Worm (Caenorhabditis elegans): Measurements from ENCODE around the gene F16B12.4.

Gene F16B12.4

DNA sequence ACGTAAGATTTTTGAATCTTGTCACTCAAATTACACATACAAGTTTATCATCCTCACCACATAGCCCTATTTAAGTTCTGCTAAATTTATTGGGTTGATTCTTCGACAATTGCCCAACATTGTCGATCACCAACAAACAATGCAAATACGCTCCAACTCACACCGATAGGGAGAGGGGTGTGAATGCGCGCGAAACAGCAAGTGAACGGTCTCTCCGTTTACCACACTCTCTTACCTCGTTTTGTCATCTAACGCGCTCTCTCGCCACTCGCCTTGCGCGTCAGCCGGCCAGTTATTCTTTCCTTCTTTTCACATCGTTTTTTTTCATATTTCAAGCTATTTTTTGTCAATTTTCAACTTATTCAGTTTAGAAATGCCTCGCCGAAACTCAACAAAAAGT lies 3.5 kb upstream of the F16B12.4 start, which contains the start of gene F16B12.6 (continued):
- TF ChIP-seq nhr-28 (tag; optimal IDR thresholded peaks at IDR 0.05): no peak
- peak; percentile 38 for TF ChIP-seq ama-1 (optimal IDR thresholded peaks at IDR 0.05)
- TF ChIP-seq nhr-23 (tag; optimal IDR thresholded peaks at IDR 0.05): peak; percentile 69
- TF ChIP-seq nhr-11 (tag; optimal IDR thresholded peaks at IDR 0.05): no peak
- peak; percentile 43 for TF ChIP-seq pqm-1 (tag; optimal IDR thresholded peaks at IDR 0.05)
- no peak for TF ChIP-seq R02D3.7 (tag; optimal IDR thresholded peaks at IDR 0.05)
- TF ChIP-seq ZK546.5 (tag; optimal IDR thresholded peaks at IDR 0.05): no peak
- TF ChIP-seq jun-1 (tag; optimal IDR thresholded peaks at IDR 0.05): peak; percentile 47
- no peak for TF ChIP-seq ztf-11 (tag; optimal IDR thresholded peaks at IDR 0.05)
- no peak for TF ChIP-seq nhr-76 (tag; optimal IDR thresholded peaks at IDR 0.05)
- no peak for TF ChIP-seq nhr-77 (tag; optimal IDR thresholded peaks at IDR 0.05)
- TF ChIP-seq lin-15B (tag; optimal IDR thresholded peaks at IDR 0.05): peak; percentile 92

- no peak for TF ChIP-seq mdl-1 (tag; optimal IDR thresholded peaks at IDR 0.05)
- no peak for TF ChIP-seq lsy-12 (tag; optimal IDR thresholded peaks at IDR 0.05)
- no peak for TF ChIP-seq nfya-1 (tag; optimal IDR thresholded peaks at IDR 0.05; ENCODE audit: insufficient read depth)
- no peak for TF ChIP-seq eor-1 (tag; optimal IDR thresholded peaks at IDR 0.05)
- no peak for TF ChIP-seq ztf-11 (tag; optimal IDR thresholded peaks at IDR 0.05)
- TF ChIP-seq nhr-12 (tag; optimal IDR thresholded peaks at IDR 0.05): no peak
- no peak for TF ChIP-seq nhr-237 (tag; optimal IDR thresholded peaks at IDR 0.05)
- TF ChIP-seq nhr-25 (tag; optimal IDR thresholded peaks at IDR 0.05): no peak
- TF ChIP-seq fkh-10 (GFP tag; optimal IDR thresholded peaks at IDR 0.05): no peak
- no peak for TF ChIP-seq ceh-82 (tag; optimal IDR thresholded peaks at IDR 0.05)
- TF ChIP-seq nhr-67 (tag; optimal IDR thresholded peaks at IDR 0.05): no peak
- no peak for TF ChIP-seq ama-1 (optimal IDR thresholded peaks at IDR 0.05)
- no peak for TF ChIP-seq ceh-9 (tag; optimal IDR thresholded peaks at IDR 0.05)
- no peak for TF ChIP-seq fkh-2 (tag; optimal IDR thresholded peaks at IDR 0.05)
- TF ChIP-seq ceh-16 (tag; optimal IDR thresholded peaks at IDR 0.05): no peak
- no peak for TF ChIP-seq nhr-23 (tag; optimal IDR thresholded peaks at IDR 0.05)
- no peak for TF ChIP-seq tbx-2 (tag; optimal IDR thresholded peaks at IDR 0.05)
- no peak for TF ChIP-seq egl-27 (tag; optimal IDR thresholded peaks at IDR 0.05)
Observed at ce11 chrX:14090990-14091389, 7.5 kb downstream of the F16B12.4 start.

- TF ChIP-seq nhr-25 (tag; optimal IDR thresholded peaks at IDR 0.05): no peak
- TF ChIP-seq unc-39 (tag; optimal IDR thresholded peaks at IDR 0.05): no peak
- no peak for TF ChIP-seq pha-4 (tag; optimal IDR thresholded peaks at IDR 0.05)
- TF ChIP-seq elt-2 (tag; optimal IDR thresholded peaks at IDR 0.05): no peak
- TF ChIP-seq nhr-28 (tag; optimal IDR thresholded peaks at IDR 0.05): no peak
- no peak for TF ChIP-seq ztf-11 (tag; optimal IDR thresholded peaks at IDR 0.05)
- no peak for TF ChIP-seq nhr-67 (tag; optimal IDR thresholded peaks at IDR 0.05)
- no peak for TF ChIP-seq aly-2 (tag; optimal IDR thresholded peaks at IDR 0.05)
- TF ChIP-seq snpc-4 (tag; optimal IDR thresholded peaks at IDR 0.05): no peak
- TF ChIP-seq unc-62 (GFP tag; optimal IDR thresholded peaks at IDR 0.05): no peak
- TF ChIP-seq sea-2 (GFP tag; optimal IDR thresholded peaks at IDR 0.05): no peak
- no peak for TF ChIP-seq nhr-23 (tag; optimal IDR thresholded peaks at IDR 0.05)
- TF ChIP-seq lin-15B (tag; optimal IDR thresholded peaks at IDR 0.05): no peak
- TF ChIP-seq jun-1 (tag; optimal IDR thresholded peaks at IDR 0.05): no peak
- TF ChIP-seq nhr-11 (tag; optimal IDR thresholded peaks at IDR 0.05): no peak
- no peak for TF ChIP-seq hmg-11 (tag; optimal IDR thresholded peaks at IDR 0.05)
- no peak for TF ChIP-seq zag-1 (tag; optimal IDR thresholded peaks at IDR 0.05)
- no peak for TF ChIP-seq ZK546.5 (tag; optimal IDR thresholded peaks at IDR 0.05)
Observed at ce11 chrX:14090089-14090488, 8.4 kb downstream of the F16B12.4 start, which contains the start of gene dsl-4. dsl-4 (plus strand) TSS chrX:14090389.

DNA sequence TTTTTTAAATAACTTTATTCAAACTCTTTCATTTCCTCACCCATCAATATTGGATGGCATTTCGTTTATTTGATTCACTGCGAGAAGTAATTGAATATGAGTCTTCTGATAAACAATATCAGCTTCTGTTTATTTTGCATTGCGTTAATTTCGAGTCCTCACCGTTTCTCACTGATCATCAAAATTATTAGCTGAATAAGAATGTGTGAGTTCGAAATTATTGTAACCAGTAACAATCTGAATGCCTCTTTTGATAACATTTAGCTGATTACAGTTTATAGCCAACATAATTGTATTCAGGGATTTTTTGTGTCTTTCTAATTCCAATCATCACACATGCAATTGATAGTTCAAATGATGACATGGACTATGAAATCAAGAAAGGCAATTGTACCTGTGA lies 13.3 kb downstream of the F16B12.4 start, which contains the start of gene F16B12.1:
F16B12.1 (plus strand) TSS at position 301 of the 400 bp plus-strand sequence.
- TF ChIP-seq nhr-77 (tag; optimal IDR thresholded peaks at IDR 0.05) (no peak), nhr-28 (tag; optimal IDR thresholded peaks at IDR 0.05) (no peak), ceh-9 (tag; optimal IDR thresholded peaks at IDR 0.05) (no peak), mml-1 (tag; optimal IDR thresholded peaks at IDR 0.05) (no peak), jun-1 (tag; optimal IDR thresholded peaks at IDR 0.05) (no peak), ceh-82 (tag; optimal IDR thresholded peaks at IDR 0.05) (no peak), mdl-1 (tag; optimal IDR thresholded peaks at IDR 0.05) (no peak), ztf-11 (tag; optimal IDR thresholded peaks at IDR 0.05) (no peak), nfya-1 (tag; optimal IDR thresholded peaks at IDR 0.05; ENCODE audit: insufficient read depth) (no peak), lsy-12 (tag; optimal IDR thresholded peaks at IDR 0.05) (no peak), elt-3 (tag; optimal IDR thresholded peaks at IDR 0.05) (no peak), egl-5 (tag; optimal IDR thresholded peaks at IDR 0.05) (no peak)
